Fruit fly (Drosophila melanogaster): Measurements from ENCODE around the gene Atac1.

Gene Atac1

DNA sequence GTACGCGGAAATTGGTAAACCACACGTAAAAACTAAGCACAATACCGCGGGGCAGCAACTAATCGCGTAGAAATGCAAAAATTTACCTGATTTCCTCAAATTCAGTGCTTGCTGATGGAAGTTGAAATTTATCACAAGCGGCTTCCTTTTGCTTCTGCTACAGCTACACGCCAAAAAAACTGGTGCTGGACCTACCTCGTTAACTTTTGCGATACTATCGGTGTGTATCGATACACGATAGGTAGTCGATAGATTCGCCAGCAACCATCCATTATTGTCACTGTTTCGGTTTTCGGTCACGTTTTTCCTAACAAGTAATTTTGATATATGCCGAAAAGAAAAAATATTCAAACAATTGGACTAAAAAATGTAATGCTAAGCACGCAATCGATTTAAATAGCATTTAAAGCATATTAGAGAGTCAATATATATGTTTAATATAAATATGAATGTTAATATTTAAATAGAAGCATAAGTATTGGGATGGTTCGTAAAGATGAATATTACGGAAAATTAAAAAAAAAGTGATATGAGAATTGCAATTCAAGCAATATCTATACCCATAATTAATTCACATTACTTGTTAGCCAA lies 7.4 kb upstream of the Atac1 start, which contains the start of gene Sumo (continued):
- TF ChIP-seq CG7928 (GFP tag; optimal IDR thresholded peaks at IDR 0.05) (no peak), CG3281 (GFP tag; optimal IDR thresholded peaks at IDR 0.05) (no peak), CG7372 (GFP tag; IDR thresholded peaks at IDR 0.05) (no peak), phol (tag; optimal IDR thresholded peaks at IDR 0.05) (peak; percentile 66), sna (GFP tag; IDR thresholded peaks at IDR 0.05; ENCODE audit: partially characterized antibody) (peak; percentile 85), dmrt11E (tag; optimal IDR thresholded peaks at IDR 0.05) (peak; percentile 4), C15 (GFP tag; IDR thresholded peaks at IDR 0.05) (no peak), zen (tag; optimal IDR thresholded peaks at IDR 0.05) (peak; percentile 49), hth (optimal IDR thresholded peaks at IDR 0.05) (no peak), peb (GFP tag; IDR thresholded peaks at IDR 0.05) (no peak), Hr3 (GFP tag; optimal IDR thresholded peaks at IDR 0.05) (peak; percentile 17), Stat92E (GFP tag; optimal IDR thresholded peaks at IDR 0.05) (no peak), CG17829 (tag; optimal IDR thresholded peaks at IDR 0.05) (peak; percentile 32), pita (GFP tag; optimal IDR thresholded peaks at IDR 0.05) (no peak), mld (GFP tag; IDR thresholded peaks at IDR 0.05; ENCODE audit: partially characterized antibody) (peak; percentile 100), CG6689 (GFP tag; IDR thresholded peaks at IDR 0.05) (no peak), CG34224 (GFP tag; IDR thresholded peaks at IDR 0.05; ENCODE audit: partially characterized antibody) (peak; percentile 98), CG14860 (GFP tag; IDR thresholded peaks at IDR 0.05; ENCODE audit: partially characterized antibody) (peak; percentile 99), Xbp1 (GFP tag; optimal IDR thresholded peaks at IDR 0.05) (no peak), Mad (GFP tag; optimal IDR thresholded peaks at IDR 0.05) (no peak), slbo (GFP tag; IDR thresholded peaks at IDR 0.05) (peak; percentile 53), disco-r (GFP tag; optimal IDR thresholded peaks at IDR 0.05) (no peak), fu2 (GFP tag; optimal IDR thresholded peaks at IDR 0.05) (no peak), CG1602 (GFP tag; optimal IDR thresholded peaks at IDR 0.05) (no peak), CG30403 (GFP tag; optimal IDR thresholded peaks at IDR 0.05) (no peak), CG4730 (GFP tag; IDR thresholded peaks at IDR 0.05) (no peak), grn (GFP tag; optimal IDR thresholded peaks at IDR 0.05) (no peak), lab (GFP tag; optimal IDR thresholded peaks at IDR 0.05) (no peak), dimm (GFP tag; IDR thresholded peaks at IDR 0.05) (no peak), CG10462 (GFP tag; optimal IDR thresholded peaks at IDR 0.05) (no peak), al (GFP tag; IDR thresholded peaks at IDR 0.05) (no peak), gsb (GFP tag; IDR thresholded peaks at IDR 0.05) (peak; percentile 5; the same call in 1 of the 2 replicates), CG4617 (GFP tag; optimal IDR thresholded peaks at IDR 0.05; ENCODE audit: borderline replicate concordance) (no peak), YL-1 (GFP tag; optimal IDR thresholded peaks at IDR 0.05) (peak; percentile 9), HLH3B (GFP tag; IDR thresholded peaks at IDR 0.05) (no peak), Sox100B (GFP tag; optimal IDR thresholded peaks at IDR 0.05) (peak; percentile 13), CG10147 (GFP tag; optimal IDR thresholded peaks at IDR 0.05) (peak; percentile 42), CG18011 (GFP tag; optimal IDR thresholded peaks at IDR 0.05) (no peak), lola (GFP tag; optimal IDR thresholded peaks at IDR 0.05) (no peak), CG17359 (tag; optimal IDR thresholded peaks at IDR 0.05) (no peak), Pdp1 (GFP tag; optimal IDR thresholded peaks at IDR 0.05) (no peak), CG4404 (GFP tag; IDR thresholded peaks at IDR 0.05) (no peak), NC2α (GFP tag; optimal IDR thresholded peaks at IDR 0.05) (no peak), CG13775 (GFP tag; optimal IDR thresholded peaks at IDR 0.05) (peak; percentile 59), CG2199 (GFP tag; IDR thresholded peaks at IDR 0.05) (no peak), HLHmδ (GFP tag; optimal IDR thresholded peaks at IDR 0.05) (no peak), pros (GFP tag; optimal IDR thresholded peaks at IDR 0.05) (no peak), CG13894 (tag; optimal IDR thresholded peaks at IDR 0.05) (peak; percentile 22), CG17912 (GFP tag; optimal IDR thresholded peaks at IDR 0.05) (no peak), twi (tag; optimal IDR thresholded peaks at IDR 0.05) (peak; percentile 1)
